Worm (Caenorhabditis elegans): ENCODE measurements around the gene fbxl-3.

fbxl-3 gene

ce11 chrII:5414040-5414439 is 15.3 kb upstream of the fbxl-3 start, which contains the start of the genes EEED8.14 and EEED8.3:
EEED8.14 (minus strand) TSS chrII:5414052.
EEED8.3 (plus strand) TSS chrII:5414276.
- TF ChIP-seq ZK546.5 (tag; optimal IDR thresholded peaks at IDR 0.05) (no peak), nhr-28 (tag; optimal IDR thresholded peaks at IDR 0.05) (no peak), zag-1 (tag; optimal IDR thresholded peaks at IDR 0.05) (no peak), nhr-76 (tag; optimal IDR thresholded peaks at IDR 0.05) (no peak), sea-2 (GFP tag; optimal IDR thresholded peaks at IDR 0.05) (no peak), fkh-10 (GFP tag; optimal IDR thresholded peaks at IDR 0.05) (no peak), aly-2 (tag; optimal IDR thresholded peaks at IDR 0.05) (no peak), elt-1 (tag; optimal IDR thresholded peaks at IDR 0.05) (no peak), fkh-2 (tag; optimal IDR thresholded peaks at IDR 0.05) (no peak), nhr-67 (tag; optimal IDR thresholded peaks at IDR 0.05) (no peak)

- TF ChIP-seq nhr-12 (tag; optimal IDR thresholded peaks at IDR 0.05) = no peak
- TF ChIP-seq nhr-43 (tag; optimal IDR thresholded peaks at IDR 0.05; ENCODE audit: poor library complexity, severe bottlenecking) = no peak
- TF ChIP-seq nhr-76 (tag; optimal IDR thresholded peaks at IDR 0.05) = no peak
- no peak for TF ChIP-seq snpc-4 (tag; optimal IDR thresholded peaks at IDR 0.05)
- TF ChIP-seq ceh-82 (tag; optimal IDR thresholded peaks at IDR 0.05) = no peak
- TF ChIP-seq R02D3.7 (tag; optimal IDR thresholded peaks at IDR 0.05) = no peak
- TF ChIP-seq eor-1 (tag; optimal IDR thresholded peaks at IDR 0.05) = no peak
- no peak for TF ChIP-seq fkh-2 (tag; optimal IDR thresholded peaks at IDR 0.05)
- TF ChIP-seq elt-1 (tag; optimal IDR thresholded peaks at IDR 0.05) = no peak
- TF ChIP-seq nhr-77 (tag; optimal IDR thresholded peaks at IDR 0.05) = no peak
- no peak for TF ChIP-seq lin-39 (tag; optimal IDR thresholded peaks at IDR 0.05)
- TF ChIP-seq aly-2 (tag; optimal IDR thresholded peaks at IDR 0.05) = no peak
- no peak for TF ChIP-seq fos-1 (tag; optimal IDR thresholded peaks at IDR 0.05)
- TF ChIP-seq fkh-10 (GFP tag; optimal IDR thresholded peaks at IDR 0.05) = no peak
- no peak for TF ChIP-seq sea-2 (GFP tag; optimal IDR thresholded peaks at IDR 0.05)
These were observed 13.8 kb upstream of the fbxl-3 start, which contains the start of the genes EEED8.13 and EEED8.18 for ce11 chrII:5412467-5412866. EEED8.13 (minus strand) TSS chrII:5412567. EEED8.18 (minus strand) TSS chrII:5412610.

- no peak for TF ChIP-seq lin-15B (tag; optimal IDR thresholded peaks at IDR 0.05)
- no peak for TF ChIP-seq unc-62 (GFP tag; optimal IDR thresholded peaks at IDR 0.05)
- TF ChIP-seq nhr-25 (tag; optimal IDR thresholded peaks at IDR 0.05) = no peak
These were observed 10.2 kb upstream of the fbxl-3 start, which contains the start of the genes EEED8.12 and EEED8.4 for ce11 chrII:5408924-5409323. EEED8.12 (minus strand) TSS chrII:5409024. EEED8.4 (plus strand) TSS chrII:5409319.

- TF ChIP-seq sea-2 (GFP tag; optimal IDR thresholded peaks at IDR 0.05) = no peak
- no peak for TF ChIP-seq pqm-1 (tag; optimal IDR thresholded peaks at IDR 0.05)
- TF ChIP-seq elt-1 (tag; optimal IDR thresholded peaks at IDR 0.05) = no peak
- no peak for TF ChIP-seq nhr-25 (tag; optimal IDR thresholded peaks at IDR 0.05)
- TF ChIP-seq lin-39 (tag; optimal IDR thresholded peaks at IDR 0.05) = no peak
These were observed 8.8 kb upstream of the fbxl-3 start, which contains the start of gene clec-141 for ce11 chrII:5407548-5407947. clec-141 (minus strand) TSS chrII:5407648.

- TF ChIP-seq nfya-1 (tag; optimal IDR thresholded peaks at IDR 0.05; ENCODE audit: insufficient read depth) (no peak), lin-15B (tag; optimal IDR thresholded peaks at IDR 0.05) (no peak), nhr-76 (tag; optimal IDR thresholded peaks at IDR 0.05) (no peak), nhr-237 (tag; optimal IDR thresholded peaks at IDR 0.05) (no peak), ceh-16 (tag; optimal IDR thresholded peaks at IDR 0.05) (no peak), nhr-11 (tag; optimal IDR thresholded peaks at IDR 0.05) (no peak), aly-2 (tag; optimal IDR thresholded peaks at IDR 0.05) (no peak), hmg-11 (tag; optimal IDR thresholded peaks at IDR 0.05) (peak; percentile 30), eor-1 (tag; optimal IDR thresholded peaks at IDR 0.05) (no peak), R02D3.7 (tag; optimal IDR thresholded peaks at IDR 0.05) (no peak), pha-4 (tag; optimal IDR thresholded peaks at IDR 0.05) (peak; percentile 50), nhr-25 (tag; optimal IDR thresholded peaks at IDR 0.05) (no peak), ztf-11 (tag; optimal IDR thresholded peaks at IDR 0.05) (no peak), tbx-2 (tag; optimal IDR thresholded peaks at IDR 0.05) (no peak), elt-2 (tag; optimal IDR thresholded peaks at IDR 0.05) (peak; percentile 40), daf-12 (tag; optimal IDR thresholded peaks at IDR 0.05) (no peak), nhr-67 (tag; optimal IDR thresholded peaks at IDR 0.05) (no peak), snpc-4 (tag; optimal IDR thresholded peaks at IDR 0.05) (no peak), nhr-28 (tag; optimal IDR thresholded peaks at IDR 0.05) (no peak)
These were observed 499 bp upstream of the fbxl-3 start, which contains the start of gene mog-5 for ce11 chrII:5399201-5399600. mog-5 (plus strand) TSS chrII:5399538.
